Fruit fly (Drosophila melanogaster): ENCODE results near the gene CG34130.

CG34130 gene

DNA sequence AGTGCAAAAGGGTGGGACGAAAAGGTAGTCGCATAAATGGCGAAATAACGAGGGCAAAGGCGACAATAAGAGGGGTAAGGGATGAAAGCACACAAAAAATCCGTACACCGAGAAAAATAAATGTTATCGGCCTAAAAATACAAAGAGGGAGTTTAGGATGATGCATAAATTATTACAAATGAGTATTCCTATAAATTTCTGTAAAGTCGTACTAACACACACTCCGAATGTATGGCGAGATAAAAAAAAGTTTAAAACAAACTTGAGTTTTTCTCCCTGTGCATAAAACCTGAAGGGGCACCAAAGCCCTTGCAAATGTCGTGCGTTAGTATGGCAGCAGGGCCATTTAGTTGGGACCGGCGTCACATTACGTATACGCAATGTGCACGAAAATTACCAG is 17.7 kb downstream of the CG34130 start (continued):
- TF ChIP-seq CG3847 (GFP tag; IDR thresholded peaks at IDR 0.05) (no peak), CG4730 (GFP tag; IDR thresholded peaks at IDR 0.05) (peak; percentile 28; the same call in 1 of the 2 replicates), rib (GFP tag; IDR thresholded peaks at IDR 0.05) (0 out of 2 replicates have a peak, but pooled peaks have one; percentile 27), CG9817 (tag; optimal IDR thresholded peaks at IDR 0.05) (peak; percentile 18), pb (GFP tag; optimal IDR thresholded peaks at IDR 0.05) (no peak), ken (GFP tag; IDR thresholded peaks at IDR 0.05) (no peak), slou (GFP tag; optimal IDR thresholded peaks at IDR 0.05) (peak; percentile 39), CG17612 (GFP tag; IDR thresholded peaks at IDR 0.05) (0 out of 2 replicates have a peak, but pooled peaks have one; percentile 27), CG12942 (GFP tag; optimal IDR thresholded peaks at IDR 0.05) (no peak), CG10959 (GFP tag; IDR thresholded peaks at IDR 0.05) (no peak), CG15073 (GFP tag; optimal IDR thresholded peaks at IDR 0.05) (no peak), CG11504 (tag; optimal IDR thresholded peaks at IDR 0.05) (peak; percentile 81), Dref (GFP tag; IDR thresholded peaks at IDR 0.05) (no peak), CG6689 (GFP tag; IDR thresholded peaks at IDR 0.05) (peak; percentile 57), CG30403 (GFP tag; optimal IDR thresholded peaks at IDR 0.05) (peak; percentile 29), HLH4C (GFP tag; IDR thresholded peaks at IDR 0.05; ENCODE audit: partially characterized antibody) (no peak), sr (GFP tag; IDR thresholded peaks at IDR 0.05) (no peak), CG18599 (GFP tag; optimal IDR thresholded peaks at IDR 0.05) (peak; percentile 88), CG6813 (GFP tag; optimal IDR thresholded peaks at IDR 0.05) (peak; percentile 43), CG18476 (GFP tag; optimal IDR thresholded peaks at IDR 0.05) (peak; percentile 27), CG12071 (GFP tag; optimal IDR thresholded peaks at IDR 0.05) (peak; percentile 55), Hmr (GFP tag; optimal IDR thresholded peaks at IDR 0.05) (peak; percentile 71), CG10654 (GFP tag; optimal IDR thresholded peaks at IDR 0.05) (peak; percentile 1), CG33557 (GFP tag; optimal IDR thresholded peaks at IDR 0.05) (no peak), Doc3 (GFP tag; IDR thresholded peaks at IDR 0.05; ENCODE audit: partially characterized antibody) (no peak), pum (GFP tag; optimal IDR thresholded peaks at IDR 0.05) (peak; percentile 7), Sry-β (GFP tag; optimal IDR thresholded peaks at IDR 0.05) (no peak), Hr3 (GFP tag; optimal IDR thresholded peaks at IDR 0.05) (peak; percentile 8), CG14965 (GFP tag; optimal IDR thresholded peaks at IDR 0.05; ENCODE audit: borderline replicate concordance) (no peak), CG12769 (tag; optimal IDR thresholded peaks at IDR 0.05) (peak; percentile 15), ERR (GFP tag; optimal IDR thresholded peaks at IDR 0.05) (no peak), CG1792 (GFP tag; optimal IDR thresholded peaks at IDR 0.05) (peak; percentile 6), tap (tag; optimal IDR thresholded peaks at IDR 0.05) (peak; percentile 50), Ptx1 (GFP tag; IDR thresholded peaks at IDR 0.05) (peak; percentile 70), CG11085 (GFP tag; IDR thresholded peaks at IDR 0.05) (peak; percentile 39; the same call in 1 of the 2 replicates), grn (GFP tag; optimal IDR thresholded peaks at IDR 0.05) (no peak), CG10431 (GFP tag; optimal IDR thresholded peaks at IDR 0.05) (no peak), Jarid2 (GFP tag; optimal IDR thresholded peaks at IDR 0.05) (no peak), vvl (GFP tag; IDR thresholded peaks at IDR 0.05) (no peak; the same call in 1 of the 2 replicates), CG17328 (GFP tag; IDR thresholded peaks at IDR 0.05) (no peak), CG9876 (GFP tag; optimal IDR thresholded peaks at IDR 0.05) (peak; percentile 22), Atf3 (GFP tag; optimal IDR thresholded peaks at IDR 0.05) (no peak), pan (optimal IDR thresholded peaks at IDR 0.05) (no peak), pan (GFP tag; optimal IDR thresholded peaks at IDR 0.05 in 1 of 2, IDR thresholded peaks at IDR 0.05 in 1 of 2) (peak in 1 of 2 experiments; percentile 56), Oli (tag; optimal IDR thresholded peaks at IDR 0.05) (peak; percentile 33), CG18619 (GFP tag; optimal IDR thresholded peaks at IDR 0.05) (no peak), Dbx (GFP tag; IDR thresholded peaks at IDR 0.05) (no peak; the same call in 2 of the 3 replicates), CG4282 (GFP tag; optimal IDR thresholded peaks at IDR 0.05) (no peak), chif (GFP tag; optimal IDR thresholded peaks at IDR 0.05) (no peak), ems (GFP tag; optimal IDR thresholded peaks at IDR 0.05) (peak; percentile 68), Vsx1 (GFP tag; optimal IDR thresholded peaks at IDR 0.05) (no peak)

All from whole organism, embryonic.